Fruit fly (Drosophila melanogaster): ENCODE results near the gene Rchy1.

The Rchy1 gene

dm6 chr2L:6455032-6455954, 10.2 kb downstream of the Rchy1 start, which contains the start of gene retm:
Gene retm (minus strand): TSS chr2L:6455929.
- no peak for TF ChIP-seq CG8478 (optimal IDR thresholded peaks at IDR 0.05)
- peak; percentile 36 to 67 for TF ChIP-seq CTCF (optimal IDR thresholded peaks at IDR 0.05)

- no peak for TF ChIP-seq CTCF (optimal IDR thresholded peaks at IDR 0.05)
- TF ChIP-seq CG8478 (optimal IDR thresholded peaks at IDR 0.05) = no peak
These were observed 15.7 kb downstream of the Rchy1 start for dm6 chr2L:6449753-6450152.

- TF ChIP-seq CG8478 (optimal IDR thresholded peaks at IDR 0.05) (no peak), CTCF (optimal IDR thresholded peaks at IDR 0.05) (no peak)
These were observed 17.1 kb downstream of the Rchy1 start, which contains the start of gene Acox3 for dm6 chr2L:6448334-6448703. Gene Acox3 (minus strand): TSS chr2L:6448403.

dm6 chr2L:6447581-6448333, 17.7 kb downstream of the Rchy1 start:
- TF ChIP-seq CG8478 (optimal IDR thresholded peaks at IDR 0.05) = no peak
- no peak for TF ChIP-seq CTCF (optimal IDR thresholded peaks at IDR 0.05)

- TF ChIP-seq CTCF (optimal IDR thresholded peaks at IDR 0.05) = no peak
- no peak for TF ChIP-seq CG8478 (optimal IDR thresholded peaks at IDR 0.05)
These were observed 39.1 kb downstream of the Rchy1 start for dm6 chr2L:6426329-6426728.

- TF ChIP-seq CG8478 (optimal IDR thresholded peaks at IDR 0.05) (no peak), CTCF (optimal IDR thresholded peaks at IDR 0.05) (no peak)
These were observed 41.3 kb downstream of the Rchy1 start, which contains the start of gene Fic for dm6 chr2L:6424198-6424597. Gene Fic (plus strand): TSS chr2L:6424336.

dm6 chr2L:6423148-6423547, 42.3 kb downstream of the Rchy1 start, which contains the start of gene Tig:
Gene Tig (minus strand): TSS chr2L:6423310.
- TF ChIP-seq CG8478 (optimal IDR thresholded peaks at IDR 0.05) (no peak), CTCF (optimal IDR thresholded peaks at IDR 0.05) (no peak)

dm6 chr2L:6422488-6422887, 43.0 kb downstream of the Rchy1 start:
- TF ChIP-seq CG8478 (optimal IDR thresholded peaks at IDR 0.05) (no peak), CTCF (optimal IDR thresholded peaks at IDR 0.05) (no peak)

- TF ChIP-seq CTCF (optimal IDR thresholded peaks at IDR 0.05) (no peak), CG8478 (optimal IDR thresholded peaks at IDR 0.05) (no peak)
These were observed 44.0 kb downstream of the Rchy1 start for dm6 chr2L:6421495-6421894.

- TF ChIP-seq CTCF (optimal IDR thresholded peaks at IDR 0.05) (no peak), CG8478 (optimal IDR thresholded peaks at IDR 0.05) (no peak)
These were observed 53.5 kb downstream of the Rchy1 start, which contains the start of gene CG13982 for dm6 chr2L:6411953-6412352. Gene CG13982 (plus strand): TSS chr2L:6412315.

- TF ChIP-seq CG8478 (optimal IDR thresholded peaks at IDR 0.05) (no peak), CTCF (optimal IDR thresholded peaks at IDR 0.05) (no peak)
These were observed 54.2 kb downstream of the Rchy1 start, which contains the start of gene DIP-epsilon for dm6 chr2L:6411089-6411757. Gene DIP-epsilon (minus strand): TSS chr2L:6411326.
